Fruit fly (Drosophila melanogaster) whole organism, larva: Measurements from ENCODE around the gene DIP-delta.

Source experiments
- noc ChIP-seq: fragments of 200-800 bp; sonication (Bioruptor generic); optimal IDR thresholded peaks from 3 replicates; lab custom pipeline; 2019; ENCODE audit warnings: missing biosample characterization, mild to moderate bottlenecking, missing genetic modification characterization, moderate library complexity

DIP-delta gene

dm6 chr3L:5423577-5424202 lies at the start of gene DIP-delta:
DIP-delta (plus strand) TSS chr3L:5424109.
- no peak for TF ChIP-seq noc (tag; lab: Kevin White, UChicago)

- no peak for TF ChIP-seq noc (tag; lab: Kevin White, UChicago)
Measured at dm6 chr3L:5382721-5383120, 41.2 kb upstream of the DIP-delta start, which contains the start of gene Ir64a. Ir64a (minus strand) TSS chr3L:5382821.

dm6 chr3L:5385762-5386161 lies 38.1 kb upstream of the DIP-delta start:
- TF ChIP-seq noc (tag; lab: Kevin White, UChicago) = no peak

- TF ChIP-seq noc (tag; lab: Kevin White, UChicago) = no peak
Measured at dm6 chr3L:5447087-5447486, 23.2 kb downstream of the DIP-delta start.

- TF ChIP-seq noc (tag; lab: Kevin White, UChicago) = no peak
Measured at dm6 chr3L:5447843-5448242, 23.9 kb downstream of the DIP-delta start.

- no peak for TF ChIP-seq noc (tag; lab: Kevin White, UChicago)
Measured at dm6 chr3L:5452490-5453030, 28.7 kb downstream of the DIP-delta start.

dm6 chr3L:5479490-5479889 lies 55.6 kb downstream of the DIP-delta start, which contains the start of gene CG4835:
CG4835 (plus strand) TSS chr3L:5479790.
- no peak for TF ChIP-seq noc (tag; lab: Kevin White, UChicago)
